Fruit fly (Drosophila melanogaster): ENCODE data around the gene MME1.
A peak's percentile ranks its signal among the peaks of the same experiment; 100 is the strongest.

MME1 gene

DNA sequence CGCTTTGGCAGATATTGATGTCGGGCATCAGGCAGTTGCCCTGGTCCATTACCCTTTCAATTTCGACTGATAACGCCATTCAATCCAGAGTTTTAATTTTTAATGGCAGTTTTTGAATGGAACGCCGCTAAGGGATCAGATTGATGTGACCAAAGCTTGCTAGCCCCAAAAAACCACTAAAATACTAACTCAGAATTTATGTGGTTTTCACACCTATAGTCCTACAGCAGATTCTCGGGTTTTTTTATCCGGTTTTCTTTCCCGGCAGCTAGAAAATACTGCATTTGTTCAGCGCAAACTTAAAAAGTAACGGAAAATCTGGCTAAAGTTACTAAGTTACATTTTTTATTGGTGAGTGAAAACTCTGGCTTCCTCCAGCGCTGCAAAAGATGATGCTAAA lies 38.4 kb downstream of the MME1 start, which contains the start of gene Nuf2 (continued):
- TF ChIP-seq Trl (optimal IDR thresholded peaks at IDR 0.05) (no peak), Trl (GFP tag; optimal IDR thresholded peaks at IDR 0.05) (no peak), al (GFP tag; IDR thresholded peaks at IDR 0.05) (no peak), Scr (GFP tag; IDR thresholded peaks at IDR 0.05; ENCODE audit: partially characterized antibody) (no peak), CoRest (tag; optimal IDR thresholded peaks at IDR 0.05) (peak; percentile 64), CG10462 (GFP tag; optimal IDR thresholded peaks at IDR 0.05) (no peak), bsh (GFP tag; optimal IDR thresholded peaks at IDR 0.05) (no peak), disco-r (GFP tag; optimal IDR thresholded peaks at IDR 0.05) (no peak), Dp (GFP tag; optimal IDR thresholded peaks at IDR 0.05) (peak; percentile 80), maf-S (GFP tag; optimal IDR thresholded peaks at IDR 0.05) (no peak), p53 (GFP tag; optimal IDR thresholded peaks at IDR 0.05) (no peak), dm (GFP tag; optimal IDR thresholded peaks at IDR 0.05) (no peak), dan (GFP tag; IDR thresholded peaks at IDR 0.05) (no peak), seq (GFP tag; IDR thresholded peaks at IDR 0.05) (no peak), jumu (GFP tag; optimal IDR thresholded peaks at IDR 0.05) (no peak), Eip74EF (GFP tag; optimal IDR thresholded peaks at IDR 0.05) (peak in 1 of 2 experiments; percentile 4), CG2889 (GFP tag; IDR thresholded peaks at IDR 0.05) (no peak), CG13123 (GFP tag; optimal IDR thresholded peaks at IDR 0.05) (no peak), odd (GFP tag; optimal IDR thresholded peaks at IDR 0.05) (no peak), CG4360 (GFP tag; IDR thresholded peaks at IDR 0.05) (no peak), eyg (GFP tag; optimal IDR thresholded peaks at IDR 0.05) (no peak), Xbp1 (GFP tag; optimal IDR thresholded peaks at IDR 0.05) (no peak), Spps (tag; optimal IDR thresholded peaks at IDR 0.05) (no peak), org-1 (GFP tag; optimal IDR thresholded peaks at IDR 0.05) (no peak), PHDP (tag; optimal IDR thresholded peaks at IDR 0.05) (no peak), CG42726 (GFP tag; IDR thresholded peaks at IDR 0.05; ENCODE audit: partially characterized antibody) (no peak), CG8944 (GFP tag; optimal IDR thresholded peaks at IDR 0.05) (no peak), CG15514 (GFP tag; optimal IDR thresholded peaks at IDR 0.05) (no peak), fd64A (GFP tag; optimal IDR thresholded peaks at IDR 0.05) (no peak), CG13894 (tag; optimal IDR thresholded peaks at IDR 0.05) (no peak), BtbVII (GFP tag; optimal IDR thresholded peaks at IDR 0.05) (no peak), CG3995 (GFP tag; optimal IDR thresholded peaks at IDR 0.05) (no peak), dimm (GFP tag; IDR thresholded peaks at IDR 0.05) (no peak), prd (optimal IDR thresholded peaks at IDR 0.05) (no peak), prd (GFP tag; IDR thresholded peaks at IDR 0.05) (no peak), NfI (GFP tag; optimal IDR thresholded peaks at IDR 0.05) (no peak), CG13424 (tag; optimal IDR thresholded peaks at IDR 0.05) (no peak), CG9817 (tag; optimal IDR thresholded peaks at IDR 0.05) (no peak), Opbp (GFP tag; IDR thresholded peaks at IDR 0.05; ENCODE audit: partially characterized antibody) (peak; percentile 43; the same call in 1 of the 3 replicates), CG9876 (GFP tag; optimal IDR thresholded peaks at IDR 0.05) (no peak), CG4730 (GFP tag; IDR thresholded peaks at IDR 0.05) (no peak), CG18262 (tag; optimal IDR thresholded peaks at IDR 0.05) (no peak), cato (GFP tag; optimal IDR thresholded peaks at IDR 0.05; ENCODE audit: borderline replicate concordance) (no peak), hb (GFP tag; IDR thresholded peaks at IDR 0.05; ENCODE audit: partially characterized antibody) (no peak), CG4404 (GFP tag; IDR thresholded peaks at IDR 0.05) (no peak), Hand (GFP tag; optimal IDR thresholded peaks at IDR 0.05) (no peak), CG10274 (GFP tag; optimal IDR thresholded peaks at IDR 0.05) (no peak), Sox100B (GFP tag; optimal IDR thresholded peaks at IDR 0.05) (no peak), CG4424 (GFP tag; optimal IDR thresholded peaks at IDR 0.05) (no peak), CG3163 (GFP tag; optimal IDR thresholded peaks at IDR 0.05) (no peak), CG8290 (GFP tag; optimal IDR thresholded peaks at IDR 0.05) (peak; percentile 5), CG8290 (tag; optimal IDR thresholded peaks at IDR 0.05) (no peak)
